Fruit fly (Drosophila melanogaster) whole organism, adult: Measurements from ENCODE around the gene Septin4.

Experiments
- CG11617 ChIP-seq: fragments of 200-800 bp; sonication (Bioruptor generic); optimal IDR thresholded peaks from 2 replicates; lab custom pipeline; 2017; ENCODE audit warnings: mild to moderate bottlenecking, missing biosample characterization, missing genetic modification reagents, missing genetic modification characterization
- CG12768 ChIP-seq: fragments of 200-800 bp; sonication (Bioruptor generic); optimal IDR thresholded peaks from 2 replicates; lab custom pipeline; 2017; ENCODE audit warnings: missing biosample characterization, missing genetic modification characterization, mild to moderate bottlenecking, moderate library complexity, missing genetic modification reagents
- CG14711 ChIP-seq: fragments of 200-800 bp; sonication (Bioruptor generic); optimal IDR thresholded peaks from 2 replicates; lab custom pipeline; 2018; ENCODE audit warnings: missing biosample characterization, mild to moderate bottlenecking, missing genetic modification characterization, moderate library complexity
- CG1620 ChIP-seq: fragments of 200-800 bp; sonication (Bioruptor generic); optimal IDR thresholded peaks from 2 replicates; lab custom pipeline; 2016; ENCODE audit warnings: missing biosample characterization, missing genetic modification characterization
- CG33017 ChIP-seq: fragments of 200-800 bp; sonication (Bioruptor generic); optimal IDR thresholded peaks from 2 replicates; lab custom pipeline; 2018; ENCODE audit warnings: missing biosample characterization, mild to moderate bottlenecking, missing genetic modification characterization, moderate library complexity
- CG5204 ChIP-seq: fragments of 200-800 bp; sonication (Bioruptor generic); optimal IDR thresholded peaks from 2 replicates; lab custom pipeline; 2016; ENCODE audit warnings: missing biosample characterization, missing genetic modification characterization
- CG7045 ChIP-seq: fragments of 200-800 bp; sonication (Bioruptor generic); optimal IDR thresholded peaks from 2 replicates; lab custom pipeline; 2017; ENCODE audit warnings: missing biosample characterization, mild to moderate bottlenecking, missing genetic modification characterization
- CG7101 ChIP-seq: fragments of 200-800 bp; sonication (Bioruptor generic); optimal IDR thresholded peaks from 2 replicates; lab custom pipeline; 2018; ENCODE audit warnings: missing biosample characterization, mild to moderate bottlenecking, missing genetic modification characterization, moderate library complexity
- Clk ChIP-seq: fragments of 200-800 bp; sonication (Bioruptor generic); optimal IDR thresholded peaks from 2 replicates; lab custom pipeline; 2017; ENCODE audit warnings: missing biosample characterization, missing genetic modification characterization
- Crg-1 ChIP-seq: fragments of 200-800 bp; sonication (Bioruptor generic); optimal IDR thresholded peaks from 2 replicates; lab custom pipeline; 2016; ENCODE audit warnings: missing biosample characterization, missing genetic modification characterization
- Hr96 ChIP-seq: fragments of 200-800 bp; sonication (Bioruptor generic); optimal IDR thresholded peaks from 2 replicates; lab custom pipeline; 2016; ENCODE audit warnings: missing biosample characterization, missing genetic modification characterization
- Mnt ChIP-seq: fragments of 200-800 bp; sonication (Bioruptor generic); optimal IDR thresholded peaks from 2 replicates; lab custom pipeline; 2016; ENCODE audit warnings: missing biosample characterization, mild to moderate bottlenecking, missing genetic modification characterization
- bab1 ChIP-seq: fragments of 200-800 bp; sonication (Bioruptor generic); optimal IDR thresholded peaks from 3 replicates; lab custom pipeline; 2019; ENCODE audit warnings: missing biosample characterization, mild to moderate bottlenecking, missing genetic modification characterization, moderate library complexity
- cic ChIP-seq: fragments of 200-800 bp; sonication (Bioruptor generic); optimal IDR thresholded peaks from 2 replicates; lab custom pipeline; 2017; ENCODE audit warnings: missing biosample characterization, mild to moderate bottlenecking, missing genetic modification characterization, moderate library complexity
- cnc ChIP-seq, 2 experiments: fragments of >200 bp; optimal IDR thresholded peaks; 2 replicates each; lab custom pipeline; 2017
- kay ChIP-seq: fragments of 200-800 bp; sonication (Bioruptor generic); peaks from one replicate; lab custom pipeline; 2016; ENCODE audit warnings: missing biosample characterization, missing genetic modification characterization, borderline replicate concordance
- ovo ChIP-seq: fragments of 200-800 bp; sonication (Bioruptor generic); optimal IDR thresholded peaks from 2 replicates; lab custom pipeline; 2016; ENCODE audit warnings: missing biosample characterization, missing genetic modification characterization
- pad ChIP-seq: fragments of 200-800 bp; sonication (Bioruptor generic); optimal IDR thresholded peaks from 3 replicates; lab custom pipeline; 2017; ENCODE audit warnings: missing biosample characterization, missing genetic modification characterization, mild to moderate bottlenecking, moderate library complexity, missing genetic modification reagents
- tj ChIP-seq: fragments of 200-800 bp; sonication (Bioruptor generic); optimal IDR thresholded peaks from 3 replicates; lab custom pipeline; 2017; ENCODE audit warnings: missing biosample characterization, mild to moderate bottlenecking, missing genetic modification characterization, moderate library complexity
- toe ChIP-seq: fragments of 200-800 bp; sonication (Bioruptor generic); optimal IDR thresholded peaks from 2 replicates; lab custom pipeline; 2016; ENCODE audit warnings: missing biosample characterization, missing genetic modification characterization

Septin4 gene

dm6 chrX:16650078-16651063 lies 44.6 kb downstream of the Septin4 start:
- TF ChIP-seq tj (GFP tag; lab: Kevin White, UChicago) (peak; percentile 64), CG1620 (GFP tag; lab: Kevin White, UChicago) (no peak), CG12768 (GFP tag; lab: Kevin White, UChicago) (peak; percentile 3), Mnt (GFP tag; lab: Kevin White, UChicago) (no peak), CG14711 (peak; percentile 19)

dm6 chrX:16648435-16648781 lies 46.6 kb downstream of the Septin4 start:
- TF ChIP-seq tj (GFP tag; lab: Kevin White, UChicago) (peak; percentile 81), pad (GFP tag; lab: Kevin White, UChicago) (no peak)

dm6 chrX:16647737-16648434 lies 47.1 kb downstream of the Septin4 start:
- TF ChIP-seq pad (GFP tag; lab: Kevin White, UChicago) (no peak), CG14711 (no peak), ovo (GFP tag; lab: Kevin White, UChicago) (no peak), tj (GFP tag; lab: Kevin White, UChicago) (peak; percentile 85), CG11617 (GFP tag; lab: Kevin White, UChicago) (no peak)

- TF ChIP-seq Mnt (GFP tag; lab: Kevin White, UChicago) (no peak), CG33017 (tag; lab: Kevin White, UChicago) (no peak), CG7101 (tag; lab: Kevin White, UChicago) (no peak), ovo (GFP tag; lab: Kevin White, UChicago) (no peak), cnc (optimal IDR thresholded peaks at IDR 0.05; lab: Kevin White, UChicago) (no peak), toe (GFP tag; lab: Kevin White, UChicago) (no peak), CG12768 (GFP tag; lab: Kevin White, UChicago) (no peak), bab1 (GFP tag; lab: Kevin White, UChicago) (no peak), Hr96 (GFP tag; lab: Kevin White, UChicago) (no peak), CG14711 (no peak)
Observed at dm6 chrX:16647092-16647632, 47.8 kb downstream of the Septin4 start.

- TF ChIP-seq CG7101 (tag; lab: Kevin White, UChicago), result no peak
- no peak for TF ChIP-seq CG5204 (GFP tag; lab: Kevin White, UChicago)
- no peak for TF ChIP-seq pad (GFP tag; lab: Kevin White, UChicago)
- TF ChIP-seq cic (GFP tag; lab: Kevin White, UChicago), result no peak
- no peak for TF ChIP-seq ovo (GFP tag; lab: Kevin White, UChicago)
- no peak for TF ChIP-seq Hr96 (GFP tag; lab: Kevin White, UChicago)
- TF ChIP-seq Clk (GFP tag; lab: Kevin White, UChicago), result no peak
- TF ChIP-seq Mnt (GFP tag; lab: Kevin White, UChicago), result no peak
- TF ChIP-seq bab1 (GFP tag; lab: Kevin White, UChicago), result no peak
Observed at dm6 chrX:16645472-16645871, 49.5 kb downstream of the Septin4 start.

- TF ChIP-seq CG5204 (GFP tag; lab: Kevin White, UChicago) (no peak), CG7045 (GFP tag; lab: Kevin White, UChicago) (no peak), Crg-1 (GFP tag; lab: Kevin White, UChicago) (no peak), cnc (optimal IDR thresholded peaks at IDR 0.05; lab: Kevin White, UChicago) (no peak), CG11617 (GFP tag; lab: Kevin White, UChicago) (no peak), CG7101 (tag; lab: Kevin White, UChicago) (no peak), kay (GFP tag; lab: Kevin White, UChicago) (no peak), CG12768 (GFP tag; lab: Kevin White, UChicago) (no peak), Mnt (GFP tag; lab: Kevin White, UChicago) (no peak), bab1 (GFP tag; lab: Kevin White, UChicago) (no peak), CG33017 (tag; lab: Kevin White, UChicago) (no peak), CG14711 (no peak), Hr96 (GFP tag; lab: Kevin White, UChicago) (no peak), ovo (GFP tag; lab: Kevin White, UChicago) (no peak), CG1620 (GFP tag; lab: Kevin White, UChicago) (no peak), tj (GFP tag; lab: Kevin White, UChicago) (no peak), toe (GFP tag; lab: Kevin White, UChicago) (no peak), cic (GFP tag; lab: Kevin White, UChicago) (no peak), pad (GFP tag; lab: Kevin White, UChicago) (no peak)
Observed at dm6 chrX:16644535-16645131, 50.3 kb downstream of the Septin4 start.
